Worm (Caenorhabditis elegans): Measurements from ENCODE around the gene VZK822L.2.

The VZK822L.2 gene

DNA sequence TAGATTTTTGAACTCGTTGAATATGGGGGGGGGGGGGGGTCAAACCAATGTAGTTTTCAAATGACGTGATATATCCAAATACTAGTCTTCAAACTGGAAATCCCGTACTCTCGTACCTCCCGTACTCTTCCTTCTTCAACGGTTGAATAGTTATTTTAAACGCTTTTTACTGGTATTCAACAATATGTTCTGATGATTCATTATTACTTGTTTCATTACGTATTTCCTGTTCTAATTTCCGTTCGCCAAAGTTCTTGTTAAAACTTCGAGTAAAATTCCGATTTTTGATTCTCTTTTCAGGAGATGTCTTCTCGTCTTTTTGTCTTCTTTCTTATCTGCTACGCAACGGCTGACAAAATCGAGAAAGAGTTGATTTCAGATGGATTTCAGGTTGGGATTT lies 18.7 kb downstream of the VZK822L.2 start, which contains the start of gene nhx-9:
Gene nhx-9, plus strand, starts transcription at position 301 of the 400 bp plus-strand sequence.
- TF ChIP-seq unc-62 (GFP tag; optimal IDR thresholded peaks at IDR 0.05): no peak

DNA sequence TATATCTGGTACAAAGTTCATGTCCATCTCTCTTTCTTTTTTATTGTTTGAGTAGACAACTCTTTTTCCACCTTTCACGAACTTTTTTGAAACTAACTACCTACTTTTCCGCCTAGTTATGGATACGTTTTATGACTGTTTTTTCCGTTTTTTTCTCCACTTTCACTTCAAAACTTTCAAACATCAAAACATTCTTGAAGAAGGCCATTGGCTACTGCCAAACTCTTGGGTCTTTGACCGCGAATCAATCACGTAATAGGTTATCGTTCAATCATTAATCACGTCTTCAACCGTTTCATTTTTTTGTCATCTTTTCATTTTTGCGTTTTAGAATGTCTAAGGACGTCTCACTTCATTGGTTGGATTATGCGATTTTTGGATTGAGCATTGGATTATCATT lies 25.3 kb downstream of the VZK822L.2 start, which contains the start of gene slc-5A12:
Gene slc-5A12, plus strand, starts transcription at position 333 of the 400 bp plus-strand sequence.
- no peak for TF ChIP-seq unc-62 (GFP tag; optimal IDR thresholded peaks at IDR 0.05)

DNA sequence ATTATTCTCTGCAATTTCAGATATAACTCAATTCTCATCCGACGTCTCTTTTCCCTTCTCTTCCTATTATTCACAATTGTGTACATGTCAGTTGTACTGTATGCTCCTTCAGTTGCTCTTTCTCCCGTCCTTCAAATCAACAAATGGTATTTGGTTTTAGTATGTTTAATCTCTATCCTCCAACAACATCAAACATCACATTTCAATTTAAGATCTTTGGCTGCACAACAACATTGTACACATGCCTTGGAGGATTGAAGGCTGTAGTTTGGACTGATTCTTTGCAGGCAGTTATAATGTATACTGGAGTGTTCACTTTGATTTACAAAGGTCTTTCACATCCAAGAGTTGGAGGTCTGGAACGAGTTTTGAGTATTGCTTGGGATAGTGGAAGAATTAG lies 26.7 kb downstream of the VZK822L.2 start:
- no peak for TF ChIP-seq unc-62 (GFP tag; optimal IDR thresholded peaks at IDR 0.05)

DNA sequence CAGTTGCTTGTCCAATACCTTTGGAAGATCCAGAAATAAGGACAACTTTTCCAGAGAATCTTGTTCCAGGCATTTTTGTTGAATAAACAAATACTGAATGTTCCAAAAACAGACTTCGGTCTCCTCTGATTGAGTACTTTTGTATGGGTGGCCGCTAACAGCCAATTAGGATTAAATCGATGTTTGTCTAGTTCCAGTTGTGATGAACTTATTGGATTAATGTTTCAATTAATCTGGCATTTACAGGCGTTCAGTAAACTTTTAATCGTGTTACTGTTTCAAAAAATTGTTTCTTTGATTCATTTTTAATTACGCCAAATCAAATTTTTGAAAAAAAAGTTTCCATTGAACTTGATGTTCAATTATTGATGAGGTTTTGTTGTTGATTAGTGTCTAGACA lies 30.5 kb downstream of the VZK822L.2 start, which contains the start of gene ZK829.1:
Gene ZK829.1, minus strand, starts transcription at position 101 of the 400 bp plus-strand sequence.
- TF ChIP-seq unc-62 (GFP tag; optimal IDR thresholded peaks at IDR 0.05): no peak

DNA sequence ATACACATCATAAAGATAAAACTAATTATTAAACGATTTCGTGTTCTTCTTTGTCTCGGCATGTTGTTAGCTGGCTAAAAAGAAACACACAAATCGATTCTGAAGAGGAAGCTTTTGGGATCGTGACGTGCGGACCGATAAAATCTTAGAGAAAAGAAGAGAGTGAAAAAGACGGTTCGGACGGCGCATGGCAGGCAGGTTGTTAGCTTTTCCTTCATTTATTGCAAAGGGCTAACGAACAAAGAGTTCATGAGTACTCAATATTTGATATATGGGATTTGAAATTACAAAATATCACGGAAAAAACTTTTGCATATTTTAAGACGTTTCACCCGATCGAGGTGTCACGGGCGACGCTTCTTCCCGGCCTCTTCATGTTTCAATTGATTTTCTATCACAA lies 33.8 kb downstream of the VZK822L.2 start, which contains the start of gene ZK829.3:
Gene ZK829.3, minus strand, starts transcription at position 101 of the 400 bp plus-strand sequence.
- no peak for TF ChIP-seq unc-62 (GFP tag; optimal IDR thresholded peaks at IDR 0.05)

DNA sequence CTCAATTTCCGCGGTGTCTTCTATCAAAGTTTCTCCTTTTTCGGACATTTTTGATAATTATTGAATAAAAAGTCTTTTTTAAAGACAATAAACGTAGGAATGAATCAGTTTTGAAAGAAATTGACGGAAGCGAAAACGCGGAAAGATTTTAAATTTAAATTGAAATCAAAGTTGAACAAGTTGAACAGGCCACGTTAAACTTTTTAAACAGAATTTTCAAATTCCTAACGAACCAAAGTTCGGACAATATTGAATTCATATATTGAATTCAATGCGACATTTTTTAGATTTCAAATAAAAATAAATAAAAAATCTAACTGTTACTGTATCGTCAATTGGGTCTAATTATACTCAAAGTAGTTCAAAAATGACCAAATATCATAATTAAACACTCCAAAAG lies 37.9 kb downstream of the VZK822L.2 start, which contains the start of gene hdl-1:
Gene hdl-1, minus strand, starts transcription at position 101 of the 400 bp plus-strand sequence.
- TF ChIP-seq unc-62 (GFP tag; optimal IDR thresholded peaks at IDR 0.05): no peak

DNA sequence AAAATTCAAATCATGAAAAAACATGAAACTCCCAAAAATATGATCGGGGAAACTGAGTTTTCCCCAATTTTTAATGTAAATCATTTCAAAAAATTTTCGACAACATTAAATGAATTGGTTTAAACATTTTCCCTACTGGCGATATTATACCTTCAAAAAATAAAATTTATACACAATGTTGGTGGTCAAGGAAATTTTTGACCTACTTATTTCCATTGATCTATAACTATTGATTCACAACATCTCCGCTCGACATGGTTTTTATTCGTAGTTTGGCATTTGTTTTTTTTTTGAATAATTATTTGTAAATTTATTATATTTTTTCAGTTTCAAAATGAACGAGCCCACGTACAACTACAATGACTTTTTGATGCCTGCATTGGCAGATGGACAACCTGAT lies 38.4 kb downstream of the VZK822L.2 start, which contains the start of gene tbx-36:
Gene tbx-36, plus strand, starts transcription at position 301 of the 400 bp plus-strand sequence.
- no peak for TF ChIP-seq unc-62 (GFP tag; optimal IDR thresholded peaks at IDR 0.05)

DNA sequence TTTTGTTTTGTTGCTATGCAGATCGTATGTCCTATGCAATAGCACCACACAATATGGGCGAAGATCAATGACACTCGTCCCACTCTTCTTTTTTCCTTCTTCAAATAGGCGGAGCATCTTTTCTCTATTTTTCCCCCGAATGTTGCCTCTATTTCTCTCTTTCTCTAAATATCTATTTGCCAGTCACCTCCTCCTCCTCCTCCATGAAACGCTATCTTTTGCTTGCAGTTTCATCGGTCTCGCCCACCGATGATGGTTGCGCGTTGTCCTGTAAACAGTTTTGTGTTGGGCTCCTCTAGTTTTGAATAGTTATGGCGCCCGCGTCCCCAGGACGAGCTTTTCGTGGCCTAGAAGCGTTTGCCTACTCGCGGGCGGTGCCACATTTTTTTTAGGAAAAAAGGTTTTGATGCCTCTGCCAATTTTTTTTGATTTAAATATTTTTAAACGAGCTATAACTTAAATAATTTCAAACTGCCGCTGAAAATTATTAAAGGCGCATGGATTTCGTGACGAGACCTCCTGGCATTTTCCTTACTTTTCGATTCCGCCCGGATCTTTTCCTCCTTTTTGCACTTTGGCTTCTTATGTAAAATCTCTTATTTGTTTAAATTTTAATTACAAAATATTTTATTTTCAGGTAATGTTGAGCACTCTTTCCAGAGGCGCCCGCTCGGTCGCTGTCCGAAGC lies 40.9 kb downstream of the VZK822L.2 start, which contains the start of gene gdh-1:
Gene gdh-1, plus strand, starts transcription at position 638 of the 688 bp plus-strand sequence.
- no peak for TF ChIP-seq unc-62 (GFP tag; optimal IDR thresholded peaks at IDR 0.05)

DNA sequence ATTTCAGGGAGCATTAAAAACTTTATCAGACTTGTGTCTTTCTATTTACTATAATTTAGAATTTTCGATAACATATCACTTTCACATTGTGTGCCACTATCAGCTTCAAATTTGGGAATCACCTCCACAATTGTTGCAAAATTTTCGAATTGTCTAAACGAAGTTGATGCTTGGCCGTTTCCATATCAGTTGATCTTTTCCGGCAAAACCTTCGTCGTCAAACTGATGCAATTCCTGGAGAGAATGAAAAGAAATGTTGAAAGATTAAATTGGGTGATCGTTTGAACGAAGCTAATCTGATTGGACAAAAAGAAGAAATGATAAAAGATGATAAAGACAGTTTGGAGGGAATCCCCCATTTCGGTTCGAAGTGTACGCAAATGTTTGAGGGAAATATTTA lies 43.8 kb downstream of the VZK822L.2 start:
- TF ChIP-seq unc-62 (GFP tag; optimal IDR thresholded peaks at IDR 0.05): no peak

DNA sequence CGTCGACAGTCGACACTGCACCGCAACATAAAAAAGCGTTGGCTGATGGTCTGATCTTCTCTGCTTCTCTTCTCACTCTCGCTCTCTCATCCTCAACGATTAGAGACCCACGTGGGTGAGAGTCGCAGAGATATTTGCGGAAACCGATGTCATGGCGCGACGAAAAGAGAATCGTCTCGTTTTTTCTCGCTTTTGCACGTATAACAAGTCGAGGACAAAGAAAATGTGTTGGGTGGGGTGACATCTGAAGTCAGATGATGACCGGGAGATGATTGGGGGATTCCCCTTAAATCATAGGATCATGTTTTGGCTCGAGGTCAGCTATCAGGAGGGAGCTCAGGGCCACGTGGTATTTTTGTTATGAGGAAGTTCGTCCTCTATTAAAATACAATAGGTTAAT lies 44.6 kb downstream of the VZK822L.2 start:
- TF ChIP-seq unc-62 (GFP tag; optimal IDR thresholded peaks at IDR 0.05): peak; percentile 29

DNA sequence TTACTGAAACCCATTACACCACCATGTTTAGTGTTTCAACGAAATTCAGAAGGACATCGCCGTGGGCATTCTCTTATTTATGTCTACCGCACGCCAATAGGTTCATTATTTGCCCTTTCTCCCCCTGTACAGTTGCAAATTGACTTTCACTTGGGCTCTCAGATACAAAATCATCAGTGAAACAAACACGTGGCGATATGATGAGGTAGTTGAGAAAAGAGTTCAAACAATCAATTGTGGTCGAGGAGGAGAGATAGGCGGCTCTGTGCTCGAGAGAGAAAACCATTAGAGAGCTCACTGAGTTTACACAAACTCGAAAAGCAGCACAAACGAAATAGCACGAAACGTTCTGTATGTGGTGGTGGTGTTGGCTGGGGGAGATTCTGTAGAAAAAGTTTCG lies 45.3 kb downstream of the VZK822L.2 start:
- no peak for TF ChIP-seq unc-62 (GFP tag; optimal IDR thresholded peaks at IDR 0.05)

DNA sequence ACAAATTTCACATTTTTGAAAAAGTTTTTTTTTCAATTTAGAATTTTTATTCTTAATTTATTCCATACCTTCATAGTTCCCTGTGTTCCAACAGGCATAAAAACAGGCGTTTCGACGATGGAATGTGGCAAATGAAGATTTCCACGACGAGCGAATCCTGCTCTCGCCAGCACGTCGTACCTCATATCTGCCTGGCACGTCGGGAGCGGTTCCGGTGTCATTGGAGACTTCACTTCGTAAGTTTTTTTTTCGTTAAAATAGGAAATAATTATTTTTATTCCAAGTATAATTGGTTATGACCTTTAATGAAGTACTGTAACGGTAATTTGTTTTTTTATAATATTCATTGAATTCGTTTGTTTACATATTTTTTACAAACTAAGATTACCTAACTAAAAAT lies 47.8 kb downstream of the VZK822L.2 start, which contains the start of gene tgt-1:
Gene tgt-1, minus strand, starts transcription at position 232 of the 400 bp plus-strand sequence.
- no peak for TF ChIP-seq unc-62 (GFP tag; optimal IDR thresholded peaks at IDR 0.05)

DNA sequence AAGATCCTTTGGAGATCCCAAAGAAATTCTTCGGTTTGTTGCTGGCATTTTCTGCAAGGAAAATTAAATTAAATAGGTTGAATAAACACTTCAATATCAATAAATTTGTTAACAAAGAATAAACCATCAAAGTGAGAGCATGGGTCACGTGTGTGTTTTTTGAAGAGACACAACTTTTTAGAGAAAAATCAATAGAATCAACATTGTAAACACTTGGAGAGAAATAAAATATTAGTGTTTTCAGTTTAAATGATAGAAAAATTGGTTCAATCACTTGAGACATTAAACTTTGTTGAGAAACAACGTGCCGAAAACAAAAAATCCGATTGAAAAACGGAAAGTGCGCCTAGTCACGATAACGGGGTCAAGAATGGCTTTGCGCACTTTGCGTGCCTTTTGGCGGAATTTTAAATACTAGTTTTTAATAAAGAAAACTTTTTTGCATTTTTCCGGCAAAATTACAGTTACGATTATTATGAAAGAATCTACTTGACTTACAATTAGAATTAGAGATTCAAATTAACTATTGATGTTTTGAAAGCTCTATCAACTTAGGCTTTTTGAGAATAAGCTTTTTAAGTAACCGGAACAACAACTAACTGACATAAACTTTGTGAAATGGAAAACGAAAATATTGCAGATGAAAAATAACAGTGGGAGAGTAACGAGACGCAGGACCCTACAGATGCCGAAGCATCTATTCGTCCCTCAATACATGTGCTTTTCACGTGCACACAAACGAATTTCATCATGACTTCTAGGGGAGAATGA lies 49.8 kb downstream of the VZK822L.2 start, which contains the start of gene ZK829.7:
Gene ZK829.7, minus strand, starts transcription at position 51 of the 771 bp plus-strand sequence.
- no peak for TF ChIP-seq unc-62 (GFP tag; optimal IDR thresholded peaks at IDR 0.05)

Measured in whole organism, dauer.